Worm (Caenorhabditis elegans) whole organism, L3 larva: ENCODE results near the gene clec-153.

Source experiments
- R02D3.7 ChIP-seq: fragments of 150-350 bp; optimal IDR thresholded peaks from 2 replicates; lab custom pipeline; 2014; ENCODE audit warnings: missing biosample characterization, missing genetic modification characterization
- ZK546.5 ChIP-seq: sonication (generic microtip); optimal IDR thresholded peaks from 2 replicates; lab custom pipeline; 2017; ENCODE audit warnings: missing biosample characterization, missing genetic modification characterization
- aly-2 ChIP-seq: fragments of 150-350 bp; optimal IDR thresholded peaks from 2 replicates; lab custom pipeline; 2014; ENCODE audit warnings: missing biosample characterization, missing genetic modification characterization
- ama-1 ChIP-seq: fragments of 150-350 bp; optimal IDR thresholded peaks from 2 replicates; lab custom pipeline; 2018
- ceh-16 ChIP-seq: sonication (generic microtip); optimal IDR thresholded peaks from 2 replicates; lab custom pipeline; 2017; ENCODE audit warnings: missing biosample characterization, missing genetic modification characterization
- ceh-28 ChIP-seq: fragments of 150-350 bp; optimal IDR thresholded peaks from 2 replicates; lab custom pipeline; 2014; ENCODE audit warnings: missing biosample characterization, missing genetic modification reagents, missing genetic modification characterization
- ceh-82 ChIP-seq: fragments of 150-350 bp; optimal IDR thresholded peaks from 2 replicates; lab custom pipeline; 2014; ENCODE audit warnings: missing biosample characterization, missing genetic modification characterization
- ceh-9 ChIP-seq: sonication (generic microtip); optimal IDR thresholded peaks from 2 replicates; lab custom pipeline; 2018; ENCODE audit warnings: missing biosample characterization, missing genetic modification characterization
- daf-12 ChIP-seq: fragments of 150-350 bp; optimal IDR thresholded peaks from 2 replicates; lab custom pipeline; 2014; ENCODE audit warnings: missing biosample characterization, missing genetic modification reagents, missing genetic modification characterization
- egl-27 ChIP-seq: sonication (generic microtip); optimal IDR thresholded peaks from 4 replicates; lab custom pipeline; 2017; ENCODE audit warnings: missing biosample characterization, missing genetic modification reagents, missing genetic modification characterization
- egl-5 ChIP-seq: fragments of 150-350 bp; optimal IDR thresholded peaks from 2 replicates; lab custom pipeline; 2017; ENCODE audit warnings: missing biosample characterization, missing genetic modification reagents, missing genetic modification characterization, inconsistent platforms
- elt-1 ChIP-seq: fragments of 150-350 bp; optimal IDR thresholded peaks from 2 replicates; lab custom pipeline; 2014; ENCODE audit warnings: missing biosample characterization, missing genetic modification characterization
- elt-2 ChIP-seq: sonication (generic microtip); optimal IDR thresholded peaks from 2 replicates; lab custom pipeline; 2016; ENCODE audit warnings: missing genetic modification reagents, mild to moderate bottlenecking, missing genetic modification characterization, missing compliant biosample characterization
- elt-3 ChIP-seq, 3 experiments: fragments of 150-350 bp in 1 of 3; sonication (generic microtip) in 2 of 3; optimal IDR thresholded peaks; 2 replicates in 2 of 3; 4 replicates in 1 of 3; lab custom pipeline; 2014 to 2017; ENCODE audit warnings: missing biosample characterization in 3 of 3, missing genetic modification characterization in 3 of 3
- eor-1 ChIP-seq, 2 experiments: fragments of 150-350 bp; optimal IDR thresholded peaks; 2 replicates each; lab custom pipeline; 2014 to 2018; ENCODE audit warnings: missing biosample characterization in 2 of 2, missing genetic modification characterization in 2 of 2
- fkh-10 ChIP-seq: sonication (generic microtip); optimal IDR thresholded peaks from 2 replicates; lab custom pipeline; 2017; ENCODE audit warnings: missing biosample characterization, missing genetic modification reagents, missing genetic modification characterization
- fkh-2 ChIP-seq: fragments of 150-350 bp; optimal IDR thresholded peaks from 2 replicates; lab custom pipeline; 2014; ENCODE audit warnings: missing biosample characterization, missing genetic modification reagents, missing genetic modification characterization
- fos-1 ChIP-seq: fragments of 150-350 bp; optimal IDR thresholded peaks from 2 replicates; lab custom pipeline; 2014; ENCODE audit warnings: missing biosample characterization, missing genetic modification characterization
- hmg-11 ChIP-seq: sonication (generic microtip); optimal IDR thresholded peaks from 2 replicates; lab custom pipeline; 2016; ENCODE audit warnings: missing genetic modification characterization, missing compliant biosample characterization
- jun-1 ChIP-seq: fragments of 150-350 bp; optimal IDR thresholded peaks from 2 replicates; lab custom pipeline; 2014; ENCODE audit warnings: missing biosample characterization, missing genetic modification reagents, missing genetic modification characterization
- lin-15B ChIP-seq: fragments of 150-350 bp; optimal IDR thresholded peaks from 2 replicates; lab custom pipeline; 2014; ENCODE audit warnings: missing biosample characterization, missing genetic modification characterization
- lin-39 ChIP-seq: fragments of 150-350 bp; optimal IDR thresholded peaks from 2 replicates; lab custom pipeline; 2018; ENCODE audit warnings: missing biosample characterization, missing genetic modification reagents, missing genetic modification characterization
- lsy-12 ChIP-seq: sonication (generic microtip); optimal IDR thresholded peaks from 2 replicates; lab custom pipeline; 2016; ENCODE audit warnings: mild to moderate bottlenecking, missing genetic modification characterization, missing compliant biosample characterization
- mdl-1 ChIP-seq: fragments of 150-350 bp; optimal IDR thresholded peaks from 2 replicates; lab custom pipeline; 2014; ENCODE audit warnings: missing biosample characterization, missing genetic modification characterization
- mml-1 ChIP-seq: fragments of 150-350 bp; sonication (generic microtip); optimal IDR thresholded peaks from 3 replicates; lab custom pipeline; 2014; ENCODE audit warnings: missing biosample characterization, missing genetic modification characterization
- nfya-1 ChIP-seq: sonication (generic microtip); optimal IDR thresholded peaks from 2 replicates; lab custom pipeline; 2017; ENCODE audit warnings: missing genetic modification characterization, mild to moderate bottlenecking, missing compliant biosample characterization, antibody characterized with exemption, moderate library complexity; ENCODE audit not compliant: insufficient read depth
- nhr-11 ChIP-seq: fragments of 150-350 bp; optimal IDR thresholded peaks from 2 replicates; lab custom pipeline; 2014; ENCODE audit warnings: missing biosample characterization, missing genetic modification characterization
- nhr-12 ChIP-seq: fragments of 150-350 bp; optimal IDR thresholded peaks from 2 replicates; lab custom pipeline; 2014; ENCODE audit warnings: missing biosample characterization, missing genetic modification characterization
- nhr-23 ChIP-seq: fragments of 150-350 bp; optimal IDR thresholded peaks from 2 replicates; lab custom pipeline; 2014; ENCODE audit warnings: missing biosample characterization, missing genetic modification reagents, missing genetic modification characterization
- nhr-237 ChIP-seq: fragments of 150-350 bp; optimal IDR thresholded peaks from 2 replicates; lab custom pipeline; 2014; ENCODE audit warnings: missing biosample characterization, missing genetic modification characterization
- nhr-25 ChIP-seq: sonication (generic microtip); optimal IDR thresholded peaks from 2 replicates; lab custom pipeline; 2017; ENCODE audit warnings: missing biosample characterization, missing genetic modification characterization
- nhr-28 ChIP-seq: fragments of 150-350 bp; optimal IDR thresholded peaks from 2 replicates; lab custom pipeline; 2014; ENCODE audit warnings: missing biosample characterization, missing genetic modification characterization
- nhr-43 ChIP-seq: sonication (generic microtip); optimal IDR thresholded peaks from 2 replicates; lab custom pipeline; 2016; ENCODE audit warnings: mild to moderate bottlenecking, missing genetic modification characterization, missing compliant biosample characterization; ENCODE audit not compliant: poor library complexity, severe bottlenecking
- nhr-67 ChIP-seq: fragments of 150-350 bp; optimal IDR thresholded peaks from 2 replicates; lab custom pipeline; 2014; ENCODE audit warnings: missing biosample characterization, missing genetic modification characterization
- nhr-76 ChIP-seq: fragments of 150-350 bp; sonication (generic microtip); optimal IDR thresholded peaks from 5 replicates; lab custom pipeline; 2014; ENCODE audit warnings: missing biosample characterization, missing genetic modification characterization
- nhr-77 ChIP-seq: fragments of 150-350 bp; optimal IDR thresholded peaks from 2 replicates; lab custom pipeline; 2014; ENCODE audit warnings: missing biosample characterization, missing genetic modification characterization
- pha-4 ChIP-seq: fragments of 150-350 bp; optimal IDR thresholded peaks from 2 replicates; lab custom pipeline; 2014; ENCODE audit warnings: missing biosample characterization, missing genetic modification reagents, missing genetic modification characterization
- pqm-1 ChIP-seq: fragments of 150-350 bp; optimal IDR thresholded peaks from 2 replicates; lab custom pipeline; 2017; ENCODE audit warnings: missing biosample characterization, missing genetic modification characterization, inconsistent platforms
- sea-2 ChIP-seq: fragments of 150-350 bp; sonication (generic microtip); optimal IDR thresholded peaks from 4 replicates; lab custom pipeline; 2014; ENCODE audit warnings: missing biosample characterization, missing genetic modification reagents, missing genetic modification characterization
- skn-1 ChIP-seq: fragments of 150-350 bp; optimal IDR thresholded peaks from 2 replicates; lab custom pipeline; 2014; ENCODE audit warnings: missing biosample characterization, missing genetic modification characterization
- snpc-4 ChIP-seq: fragments of 150-350 bp; optimal IDR thresholded peaks from 2 replicates; lab custom pipeline; 2014; ENCODE audit warnings: missing biosample characterization, missing genetic modification characterization
- tbx-2 ChIP-seq: sonication (generic microtip); optimal IDR thresholded peaks from 2 replicates; lab custom pipeline; 2016; ENCODE audit warnings: mild to moderate bottlenecking, missing genetic modification characterization, missing compliant biosample characterization
- unc-39 ChIP-seq: sonication (generic microtip); optimal IDR thresholded peaks from 4 replicates; lab custom pipeline; 2017; ENCODE audit warnings: missing biosample characterization, missing genetic modification characterization
- unc-62 ChIP-seq: fragments of 150-350 bp; sonication (generic microtip); optimal IDR thresholded peaks from 4 replicates; lab custom pipeline; 2014; ENCODE audit warnings: missing biosample characterization, missing genetic modification reagents, missing genetic modification characterization
- zag-1 ChIP-seq: fragments of 150-350 bp; optimal IDR thresholded peaks from 2 replicates; lab custom pipeline; 2014; ENCODE audit warnings: missing biosample characterization, missing genetic modification characterization
- ztf-11 ChIP-seq: fragments of 150-350 bp; optimal IDR thresholded peaks from 2 replicates; lab custom pipeline; 2014; ENCODE audit warnings: missing biosample characterization, missing genetic modification characterization
- ztf-4 ChIP-seq: fragments of 150-350 bp; optimal IDR thresholded peaks from 2 replicates; lab custom pipeline; 2014; ENCODE audit warnings: missing biosample characterization, missing genetic modification characterization

The clec-153 gene

ce11 chrIII:4649363-4649768 is 14.3 kb downstream of the clec-153 start:
- TF ChIP-seq tbx-2 (peak; percentile 74), egl-27 (peak; percentile 35), egl-5 (tag; lab: Kevin White, UChicago) (peak; percentile 88), ceh-9 (tag; lab: Kevin White, UChicago) (no peak), nhr-237 (tag; lab: Kevin White, UChicago) (no peak), nhr-23 (tag; lab: Kevin White, UChicago) (peak; percentile 92), nhr-25 (peak; percentile 98), nhr-77 (no peak), nhr-11 (tag; lab: Kevin White, UChicago) (peak; percentile 87), nhr-28 (tag; lab: Kevin White, UChicago) (no peak), nhr-67 (tag; lab: Kevin White, UChicago) (no peak), fkh-2 (no peak), unc-62 (GFP tag; lab: Kevin White, UChicago) (peak; percentile 56), fkh-10 (GFP tag; lab: Kevin White, UChicago) (peak; percentile 49), ama-1 (lab: Kevin White, UChicago) (peak; percentile 30), ztf-4 (tag; lab: Kevin White, UChicago) (peak; percentile 15), elt-3 (tag; optimal IDR thresholded peaks at IDR 0.05; lab: Kevin White, UChicago) (peak in 1 of 3 experiments; percentile 93), nhr-12 (tag; lab: Kevin White, UChicago) (no peak), ceh-82 (no peak), ZK546.5 (tag; lab: Kevin White, UChicago) (no peak), pha-4 (tag; lab: Kevin White, UChicago) (peak; percentile 94), jun-1 (tag; lab: Kevin White, UChicago) (peak; percentile 93), daf-12 (no peak), ceh-28 (peak; percentile 95), skn-1 (tag; lab: Kevin White, UChicago) (no peak), pqm-1 (tag; lab: Kevin White, UChicago) (peak; percentile 98), lin-39 (tag; lab: Kevin White, UChicago) (peak; percentile 90), aly-2 (tag; lab: Kevin White, UChicago) (no peak), zag-1 (tag; lab: Kevin White, UChicago) (no peak), nhr-76 (tag; lab: Kevin White, UChicago) (peak; percentile 21), lsy-12 (tag; lab: Kevin White, UChicago) (peak; percentile 87), ceh-16 (no peak), eor-1 (tag; optimal IDR thresholded peaks at IDR 0.05; lab: Kevin White, UChicago) (no peak), nhr-43 (peak; percentile 93), nfya-1 (peak; percentile 90), sea-2 (GFP tag; lab: Kevin White, UChicago) (peak; percentile 47), fos-1 (peak; percentile 28), mml-1 (peak; percentile 24), lin-15B (tag; lab: Kevin White, UChicago) (peak; percentile 87), mdl-1 (tag; lab: Kevin White, UChicago) (peak; percentile 99), hmg-11 (tag; lab: Kevin White, UChicago) (peak; percentile 81), ztf-11 (no peak), elt-1 (tag; lab: Kevin White, UChicago) (peak; percentile 25), R02D3.7 (tag; lab: Kevin White, UChicago) (peak; percentile 64), snpc-4 (tag; lab: Kevin White, UChicago) (peak; percentile 83), unc-39 (tag; lab: Kevin White, UChicago) (no peak), elt-2 (tag; lab: Kevin White, UChicago) (peak; percentile 96)
